Fruit fly (Drosophila melanogaster) whole organism, adult: ENCODE data around the gene Proc.

ENCODE experiments used
- CG11617 ChIP-seq: fragments of 200-800 bp; sonication (Bioruptor generic); optimal IDR thresholded peaks from 2 replicates; lab custom pipeline; 2017; ENCODE audit warnings: mild to moderate bottlenecking, missing biosample characterization, missing genetic modification reagents, missing genetic modification characterization
- CG12768 ChIP-seq: fragments of 200-800 bp; sonication (Bioruptor generic); optimal IDR thresholded peaks from 2 replicates; lab custom pipeline; 2017; ENCODE audit warnings: missing biosample characterization, missing genetic modification characterization, mild to moderate bottlenecking, moderate library complexity, missing genetic modification reagents
- CG14711 ChIP-seq: fragments of 200-800 bp; sonication (Bioruptor generic); optimal IDR thresholded peaks from 2 replicates; lab custom pipeline; 2018; ENCODE audit warnings: missing biosample characterization, mild to moderate bottlenecking, missing genetic modification characterization, moderate library complexity
- CG1620 ChIP-seq: fragments of 200-800 bp; sonication (Bioruptor generic); optimal IDR thresholded peaks from 2 replicates; lab custom pipeline; 2016; ENCODE audit warnings: missing biosample characterization, missing genetic modification characterization
- CG33017 ChIP-seq: fragments of 200-800 bp; sonication (Bioruptor generic); optimal IDR thresholded peaks from 2 replicates; lab custom pipeline; 2018; ENCODE audit warnings: missing biosample characterization, mild to moderate bottlenecking, missing genetic modification characterization, moderate library complexity
- CG5204 ChIP-seq: fragments of 200-800 bp; sonication (Bioruptor generic); optimal IDR thresholded peaks from 2 replicates; lab custom pipeline; 2016; ENCODE audit warnings: missing biosample characterization, missing genetic modification characterization
- CG7045 ChIP-seq: fragments of 200-800 bp; sonication (Bioruptor generic); optimal IDR thresholded peaks from 2 replicates; lab custom pipeline; 2017; ENCODE audit warnings: missing biosample characterization, mild to moderate bottlenecking, missing genetic modification characterization
- CG7101 ChIP-seq: fragments of 200-800 bp; sonication (Bioruptor generic); optimal IDR thresholded peaks from 2 replicates; lab custom pipeline; 2018; ENCODE audit warnings: missing biosample characterization, mild to moderate bottlenecking, missing genetic modification characterization, moderate library complexity
- Clk ChIP-seq: fragments of 200-800 bp; sonication (Bioruptor generic); optimal IDR thresholded peaks from 2 replicates; lab custom pipeline; 2017; ENCODE audit warnings: missing biosample characterization, missing genetic modification characterization
- Crg-1 ChIP-seq: fragments of 200-800 bp; sonication (Bioruptor generic); optimal IDR thresholded peaks from 2 replicates; lab custom pipeline; 2016; ENCODE audit warnings: missing biosample characterization, missing genetic modification characterization
- Hr96 ChIP-seq: fragments of 200-800 bp; sonication (Bioruptor generic); optimal IDR thresholded peaks from 2 replicates; lab custom pipeline; 2016; ENCODE audit warnings: missing biosample characterization, missing genetic modification characterization
- Mnt ChIP-seq: fragments of 200-800 bp; sonication (Bioruptor generic); optimal IDR thresholded peaks from 2 replicates; lab custom pipeline; 2016; ENCODE audit warnings: missing biosample characterization, mild to moderate bottlenecking, missing genetic modification characterization
- bab1 ChIP-seq: fragments of 200-800 bp; sonication (Bioruptor generic); optimal IDR thresholded peaks from 3 replicates; lab custom pipeline; 2019; ENCODE audit warnings: missing biosample characterization, mild to moderate bottlenecking, missing genetic modification characterization, moderate library complexity
- cic ChIP-seq: fragments of 200-800 bp; sonication (Bioruptor generic); optimal IDR thresholded peaks from 2 replicates; lab custom pipeline; 2017; ENCODE audit warnings: missing biosample characterization, mild to moderate bottlenecking, missing genetic modification characterization, moderate library complexity
- cnc ChIP-seq, 2 experiments: fragments of >200 bp; optimal IDR thresholded peaks; 2 replicates each; lab custom pipeline; 2017
- kay ChIP-seq: fragments of 200-800 bp; sonication (Bioruptor generic); peaks from one replicate; lab custom pipeline; 2016; ENCODE audit warnings: missing biosample characterization, missing genetic modification characterization, borderline replicate concordance
- ovo ChIP-seq: fragments of 200-800 bp; sonication (Bioruptor generic); optimal IDR thresholded peaks from 2 replicates; lab custom pipeline; 2016; ENCODE audit warnings: missing biosample characterization, missing genetic modification characterization
- pad ChIP-seq: fragments of 200-800 bp; sonication (Bioruptor generic); optimal IDR thresholded peaks from 3 replicates; lab custom pipeline; 2017; ENCODE audit warnings: missing biosample characterization, missing genetic modification characterization, mild to moderate bottlenecking, moderate library complexity, missing genetic modification reagents
- tj ChIP-seq: fragments of 200-800 bp; sonication (Bioruptor generic); optimal IDR thresholded peaks from 3 replicates; lab custom pipeline; 2017; ENCODE audit warnings: missing biosample characterization, mild to moderate bottlenecking, missing genetic modification characterization, moderate library complexity
- toe ChIP-seq: fragments of 200-800 bp; sonication (Bioruptor generic); optimal IDR thresholded peaks from 2 replicates; lab custom pipeline; 2016; ENCODE audit warnings: missing biosample characterization, missing genetic modification characterization

Gene Proc

DNA sequence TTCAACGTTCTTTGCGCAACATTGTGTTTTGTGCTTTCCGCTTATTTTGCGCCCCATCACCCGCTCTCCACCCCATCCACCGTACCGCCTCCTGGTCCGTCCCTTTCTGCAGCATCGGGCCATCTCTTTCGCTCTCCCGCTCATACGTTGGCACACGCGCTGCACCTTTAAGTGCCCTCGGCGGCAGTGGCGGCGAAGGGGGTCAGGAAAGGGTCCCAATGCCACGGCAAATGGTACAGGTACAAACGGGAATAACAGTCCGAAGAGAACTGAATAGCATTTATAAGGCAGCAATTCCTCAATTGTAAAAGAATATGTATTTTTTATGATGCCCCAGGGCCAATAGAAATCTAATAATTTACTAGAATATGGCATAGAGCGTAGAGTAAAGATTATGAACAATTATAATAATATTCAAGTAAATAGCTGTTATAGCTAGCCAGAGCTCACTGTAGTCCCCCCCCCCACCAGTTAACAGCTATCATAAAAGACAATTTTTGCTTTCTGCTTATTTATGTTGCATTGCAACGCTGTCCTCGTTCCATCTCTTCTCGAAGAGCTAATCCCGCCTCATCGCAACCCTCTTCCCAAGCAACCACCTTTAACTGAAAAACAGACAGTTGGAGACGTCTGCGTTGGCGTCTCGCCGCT lies 40.1 kb upstream of the Proc start:
- TF ChIP-seq tj (GFP tag; lab: Kevin White, UChicago) (no peak), CG7101 (tag; lab: Kevin White, UChicago) (no peak), bab1 (GFP tag; lab: Kevin White, UChicago) (no peak), cic (GFP tag; lab: Kevin White, UChicago) (no peak), CG14711 (tag; lab: Kevin White, UChicago) (no peak), CG12768 (GFP tag; lab: Kevin White, UChicago) (no peak), CG7045 (GFP tag; lab: Kevin White, UChicago) (no peak), CG11617 (GFP tag; lab: Kevin White, UChicago) (no peak), Mnt (GFP tag; lab: Kevin White, UChicago) (no peak), cnc (optimal IDR thresholded peaks at IDR 0.05; lab: Kevin White, UChicago) (no peak), CG33017 (no peak), CG1620 (no peak), kay (no peak), Clk (GFP tag; lab: Kevin White, UChicago) (no peak), CG5204 (GFP tag; lab: Kevin White, UChicago) (no peak), Hr96 (GFP tag; lab: Kevin White, UChicago) (no peak), Crg-1 (GFP tag; lab: Kevin White, UChicago) (no peak), toe (GFP tag; lab: Kevin White, UChicago) (no peak)

DNA sequence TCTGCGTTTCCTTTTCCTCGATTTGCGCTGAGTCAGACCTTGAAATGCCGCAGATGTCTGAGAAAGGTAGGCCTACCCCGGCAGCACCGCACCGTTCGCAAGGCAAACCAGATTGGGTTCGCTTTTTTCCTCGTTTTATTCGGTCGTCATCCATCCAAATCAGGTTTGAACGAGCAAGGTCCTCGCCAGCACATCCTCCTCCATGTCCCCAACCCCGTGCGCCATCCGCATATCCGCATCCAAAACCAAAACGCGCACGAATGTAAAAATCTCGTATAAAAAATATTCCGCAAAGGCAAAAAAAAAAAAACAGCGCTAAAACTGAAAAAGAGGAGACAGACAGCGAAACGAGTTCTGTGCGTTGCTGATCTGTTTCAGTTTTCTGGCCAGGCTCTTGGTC lies 38.6 kb upstream of the Proc start:
- TF ChIP-seq Hr96 (GFP tag; lab: Kevin White, UChicago), result no peak
- TF ChIP-seq cnc (optimal IDR thresholded peaks at IDR 0.05; lab: Kevin White, UChicago), result no peak
- TF ChIP-seq CG11617 (GFP tag; lab: Kevin White, UChicago), result no peak
- no peak for TF ChIP-seq cic (GFP tag; lab: Kevin White, UChicago)
- no peak for TF ChIP-seq kay
- no peak for TF ChIP-seq toe (GFP tag; lab: Kevin White, UChicago)
- TF ChIP-seq Crg-1 (GFP tag; lab: Kevin White, UChicago), result no peak

dm6 chr2L:7909327-7909804 lies 38.1 kb upstream of the Proc start:
- TF ChIP-seq bab1 (GFP tag; lab: Kevin White, UChicago), result no peak
- no peak for TF ChIP-seq CG7045 (GFP tag; lab: Kevin White, UChicago)
- TF ChIP-seq CG11617 (GFP tag; lab: Kevin White, UChicago), result no peak

DNA sequence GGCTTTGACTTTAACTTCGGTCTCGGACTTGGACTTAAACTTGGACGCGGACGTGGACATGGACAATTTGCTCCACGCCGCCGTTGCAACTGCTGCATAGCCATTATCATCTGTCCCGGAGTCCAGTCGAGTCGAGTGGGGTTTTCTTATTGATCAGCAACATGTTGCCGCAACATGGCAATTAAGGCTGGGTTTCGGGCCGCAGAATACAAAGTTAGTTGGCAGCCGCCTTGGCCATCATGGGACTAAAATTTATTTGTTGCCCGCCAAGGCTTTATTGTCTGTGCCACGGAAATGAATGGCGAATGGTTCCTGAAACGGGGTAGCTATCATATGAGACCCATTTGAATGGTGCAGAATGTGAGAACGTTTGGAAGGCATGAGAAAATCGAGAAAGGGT lies 30.6 kb upstream of the Proc start:
- TF ChIP-seq toe (GFP tag; lab: Kevin White, UChicago), result no peak
- no peak for TF ChIP-seq cnc (optimal IDR thresholded peaks at IDR 0.05; lab: Kevin White, UChicago)
- TF ChIP-seq Crg-1 (GFP tag; lab: Kevin White, UChicago), result no peak
- no peak for TF ChIP-seq cic (GFP tag; lab: Kevin White, UChicago)
- TF ChIP-seq Clk (GFP tag; lab: Kevin White, UChicago), result no peak
- TF ChIP-seq pad (GFP tag; lab: Kevin White, UChicago), result no peak
- TF ChIP-seq tj (GFP tag; lab: Kevin White, UChicago), result no peak
- no peak for TF ChIP-seq CG7045 (GFP tag; lab: Kevin White, UChicago)
- no peak for TF ChIP-seq ovo
- no peak for TF ChIP-seq CG33017
- no peak for TF ChIP-seq CG14711 (tag; lab: Kevin White, UChicago)
- no peak for TF ChIP-seq CG12768 (GFP tag; lab: Kevin White, UChicago)
- TF ChIP-seq CG7101 (tag; lab: Kevin White, UChicago), result no peak
- TF ChIP-seq Mnt (GFP tag; lab: Kevin White, UChicago), result no peak
- TF ChIP-seq Hr96 (GFP tag; lab: Kevin White, UChicago), result no peak
- TF ChIP-seq CG1620, result no peak
- TF ChIP-seq bab1 (GFP tag; lab: Kevin White, UChicago), result no peak
- TF ChIP-seq kay, result no peak

dm6 chr2L:7899949-7900348 lies 28.7 kb upstream of the Proc start:
- peak; percentile 42 for TF ChIP-seq kay
- no peak for TF ChIP-seq cic (GFP tag; lab: Kevin White, UChicago)
- no peak for TF ChIP-seq Crg-1 (GFP tag; lab: Kevin White, UChicago)

DNA sequence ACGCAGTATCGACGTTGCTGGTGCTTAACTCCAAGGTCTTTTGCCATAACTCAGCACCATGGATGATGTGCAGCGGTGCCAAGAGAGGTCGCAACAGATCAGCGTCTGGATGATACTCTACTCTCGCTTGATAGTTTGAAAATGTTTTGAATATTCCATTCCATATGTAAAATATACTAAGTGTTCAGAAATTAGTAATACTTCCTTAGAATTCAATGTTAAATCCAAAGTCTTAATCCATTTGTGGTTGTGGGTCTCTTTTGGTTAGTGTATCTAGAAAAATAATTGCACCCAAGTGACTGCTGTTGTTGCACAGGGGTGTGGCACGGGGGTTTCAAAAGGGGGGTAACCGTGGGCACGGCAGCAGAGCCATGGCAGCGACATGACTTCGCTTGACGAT lies 27.9 kb upstream of the Proc start:
- TF ChIP-seq Hr96 (GFP tag; lab: Kevin White, UChicago), result no peak
- TF ChIP-seq cic (GFP tag; lab: Kevin White, UChicago), result no peak
- TF ChIP-seq CG14711 (tag; lab: Kevin White, UChicago), result no peak
- TF ChIP-seq CG33017, result no peak
- TF ChIP-seq CG7101 (tag; lab: Kevin White, UChicago), result no peak
- no peak for TF ChIP-seq ovo
- no peak for TF ChIP-seq CG12768 (GFP tag; lab: Kevin White, UChicago)
- TF ChIP-seq CG11617 (GFP tag; lab: Kevin White, UChicago), result no peak
- TF ChIP-seq Mnt (GFP tag; lab: Kevin White, UChicago), result no peak
- no peak for TF ChIP-seq CG5204 (GFP tag; lab: Kevin White, UChicago)
- no peak for TF ChIP-seq Crg-1 (GFP tag; lab: Kevin White, UChicago)
- no peak for TF ChIP-seq CG1620
- TF ChIP-seq toe (GFP tag; lab: Kevin White, UChicago), result no peak
- no peak for TF ChIP-seq bab1 (GFP tag; lab: Kevin White, UChicago)
- TF ChIP-seq pad (GFP tag; lab: Kevin White, UChicago), result no peak
- TF ChIP-seq tj (GFP tag; lab: Kevin White, UChicago), result no peak
- TF ChIP-seq CG7045 (GFP tag; lab: Kevin White, UChicago), result no peak
- no peak for TF ChIP-seq kay
- TF ChIP-seq Clk (GFP tag; lab: Kevin White, UChicago), result no peak
- no peak for TF ChIP-seq cnc (optimal IDR thresholded peaks at IDR 0.05; lab: Kevin White, UChicago)
